Fruit fly (Drosophila melanogaster) whole organism, embryonic: Measurements from ENCODE around the gene CG10694.

Experiments used
- CG11695 ChIP-seq: fragments of 200-800 bp; sonication (Bioruptor generic); IDR thresholded peaks from 3 replicates; pipeline ENCODE4 v1.3.6; 2022; ENCODE audit warnings: missing biosample characterization, missing genetic modification characterization
- CG12071 ChIP-seq: fragments of 200-800 bp; sonication (Bioruptor generic); optimal IDR thresholded peaks from 3 replicates; lab custom pipeline; 2018; ENCODE audit warnings: missing biosample characterization, mild to moderate bottlenecking, missing genetic modification characterization
- CG14014 ChIP-seq: fragments of 200-800 bp; sonication (Bioruptor generic); IDR thresholded peaks from 2 replicates; pipeline ENCODE4 v1.3.6; 2022; ENCODE audit warnings: missing biosample characterization, missing genetic modification characterization
- CG14965 ChIP-seq: fragments of 200-800 bp; sonication (Bioruptor generic); optimal IDR thresholded peaks from 2 replicates; lab custom pipeline; 2016; ENCODE audit warnings: missing biosample characterization, missing genetic modification characterization, borderline replicate concordance
- CG16815 ChIP-seq: fragments of 200-800 bp; sonication (Bioruptor generic); optimal IDR thresholded peaks from 3 replicates; lab custom pipeline; 2017; ENCODE audit warnings: missing biosample characterization, mild to moderate bottlenecking, missing genetic modification characterization
- CG17568 ChIP-seq: fragments of 200-800 bp; sonication (Bioruptor generic); optimal IDR thresholded peaks from 2 replicates; lab custom pipeline; 2018; ENCODE audit warnings: missing biosample characterization, mild to moderate bottlenecking, missing genetic modification characterization, moderate library complexity
- CG1792 ChIP-seq: fragments of 200-800 bp; sonication (Bioruptor generic); optimal IDR thresholded peaks from 2 replicates; lab custom pipeline; 2016; ENCODE audit warnings: missing biosample characterization, missing genetic modification characterization
- CG18599 ChIP-seq: fragments of 200-800 bp; sonication (Bioruptor generic); optimal IDR thresholded peaks from 3 replicates; lab custom pipeline; 2017; ENCODE audit warnings: missing biosample characterization, missing genetic modification characterization, mild to moderate bottlenecking, moderate library complexity, missing genetic modification reagents
- CG31365 ChIP-seq: fragments of 200-800 bp; sonication (Bioruptor generic); optimal IDR thresholded peaks from 2 replicates; lab custom pipeline; 2018; ENCODE audit warnings: missing biosample characterization, mild to moderate bottlenecking, missing genetic modification characterization
- CG31441 ChIP-seq: fragments of 200-800 bp; sonication (Bioruptor generic); IDR thresholded peaks from 2 replicates; pipeline ENCODE4 v1.3.6; 2022; ENCODE audit warnings: missing biosample characterization, missing genetic modification characterization
- CG32532 ChIP-seq: fragments of 200-800 bp; sonication (Bioruptor generic); IDR thresholded peaks from 2 replicates; pipeline ENCODE4 v1.3.6; 2022; ENCODE audit warnings: missing biosample characterization, missing genetic modification characterization
- CG4282 ChIP-seq: fragments of 200-800 bp; sonication (Bioruptor generic); optimal IDR thresholded peaks from 2 replicates; lab custom pipeline; 2016; ENCODE audit warnings: missing biosample characterization, missing genetic modification characterization
- CG4617 ChIP-seq: fragments of 200-800 bp; sonication (Bioruptor generic); optimal IDR thresholded peaks from 3 replicates; lab custom pipeline; 2016; ENCODE audit warnings: missing biosample characterization, missing genetic modification characterization, borderline replicate concordance
- CG6854 ChIP-seq: fragments of 200-800 bp; sonication (Bioruptor generic); optimal IDR thresholded peaks from 3 replicates; lab custom pipeline; 2017; ENCODE audit warnings: missing biosample characterization, mild to moderate bottlenecking, missing genetic modification characterization
- CG7372 ChIP-seq: fragments of 200-800 bp; sonication (Bioruptor generic); IDR thresholded peaks from 2 replicates; pipeline ENCODE4 v1.3.6; 2022; ENCODE audit warnings: missing biosample characterization, missing genetic modification characterization
- CG8359 ChIP-seq: fragments of 200-800 bp; sonication (Bioruptor generic); optimal IDR thresholded peaks from 2 replicates; lab custom pipeline; 2017; ENCODE audit warnings: missing biosample characterization, mild to moderate bottlenecking, missing genetic modification characterization, borderline replicate concordance
- CG8924 ChIP-seq: fragments of 200-800 bp; optimal IDR thresholded peaks from 3 replicates; lab custom pipeline; 2019; ENCODE audit warnings: missing biosample characterization, mild to moderate bottlenecking, missing genetic modification characterization, moderate library complexity
- Camta ChIP-seq: fragments of 200-800 bp; sonication (Bioruptor generic); optimal IDR thresholded peaks from 2 replicates; lab custom pipeline; 2016; ENCODE audit warnings: missing biosample characterization, missing genetic modification characterization
- Chrac-16 ChIP-seq: fragments of 200-800 bp; sonication (Bioruptor generic); optimal IDR thresholded peaks from 3 replicates; lab custom pipeline; 2016; ENCODE audit warnings: missing biosample characterization, missing genetic modification characterization
- D19B ChIP-seq: fragments of 200-800 bp; sonication (Bioruptor generic); optimal IDR thresholded peaks from 2 replicates; lab custom pipeline; 2017; ENCODE audit warnings: missing biosample characterization, mild to moderate bottlenecking, missing genetic modification characterization
- Dfd ChIP-seq, 2 experiments: fragments of >200 bp; optimal IDR thresholded peaks; 2 replicates each; lab custom pipeline; 2017; ENCODE audit warnings: missing biosample characterization in 2 of 2, missing genetic modification characterization in 2 of 2
- Dll ChIP-seq: fragments of 200-800 bp; sonication (Bioruptor generic); IDR thresholded peaks from 4 replicates; pipeline ENCODE4 v1.3.6; 2022; ENCODE audit warnings: missing biosample characterization, missing genetic modification characterization; ENCODE audit not compliant: partially characterized antibody
- Hr51 ChIP-seq, 2 experiments: fragments of 200-800 bp; sonication (Bioruptor generic); optimal IDR thresholded peaks; 2 replicates in 1 of 2; 3 replicates in 1 of 2; lab custom pipeline; 2016 to 2018; ENCODE audit warnings: missing biosample characterization in 2 of 2, missing genetic modification characterization in 2 of 2, mild to moderate bottlenecking in 1 of 2, moderate library complexity in 1 of 2
- Mad ChIP-seq: fragments of 200-800 bp; sonication (Bioruptor generic); optimal IDR thresholded peaks from 2 replicates; lab custom pipeline; 2016; ENCODE audit warnings: missing biosample characterization, missing genetic modification characterization
- Med ChIP-seq: fragments of 200-800 bp; sonication (Bioruptor generic); peaks from one replicate; lab custom pipeline; 2016; ENCODE audit warnings: missing biosample characterization, missing genetic modification characterization, mild to moderate bottlenecking, inconsistent platforms, moderate library complexity
- NC2β ChIP-seq: fragments of 200-800 bp; sonication (Bioruptor generic); optimal IDR thresholded peaks from 2 replicates; lab custom pipeline; 2016; ENCODE audit warnings: missing biosample characterization, missing genetic modification characterization
- NfI ChIP-seq: fragments of 200-800 bp; sonication (Bioruptor generic); optimal IDR thresholded peaks from 3 replicates; lab custom pipeline; 2018; ENCODE audit warnings: missing biosample characterization, mild to moderate bottlenecking, missing genetic modification characterization, moderate library complexity
- Oaz ChIP-seq: fragments of 200-800 bp; sonication (Bioruptor generic); IDR thresholded peaks from 2 replicates; pipeline ENCODE4 v1.3.6; 2022; ENCODE audit warnings: missing biosample characterization, missing genetic modification characterization
- Ravus ChIP-seq: fragments of 200-800 bp; sonication (Bioruptor generic); IDR thresholded peaks from 2 replicates; pipeline ENCODE4 v1.3.6; 2022; ENCODE audit warnings: missing biosample characterization, missing genetic modification characterization
- Rx ChIP-seq: fragments of 200-800 bp; sonication (Bioruptor generic); IDR thresholded peaks from 2 replicates; pipeline ENCODE4 v1.3.6; 2022; ENCODE audit warnings: missing biosample characterization, missing genetic modification characterization
- ab ChIP-seq: fragments of 200-800 bp; sonication (Bioruptor generic); optimal IDR thresholded peaks from 2 replicates; lab custom pipeline; 2016; ENCODE audit warnings: missing biosample characterization, missing genetic modification characterization
- amos ChIP-seq: fragments of 200-800 bp; sonication (Bioruptor generic); IDR thresholded peaks from 2 replicates; pipeline ENCODE4 v1.3.6; 2022; ENCODE audit warnings: missing biosample characterization, missing genetic modification characterization; ENCODE audit not compliant: partially characterized antibody
- bab2 ChIP-seq: fragments of 200-800 bp; sonication (Bioruptor generic); optimal IDR thresholded peaks from 2 replicates; lab custom pipeline; 2016; ENCODE audit warnings: missing biosample characterization, missing genetic modification characterization
- chif ChIP-seq, 2 experiments: fragments of 200-800 bp; sonication (Bioruptor generic); optimal IDR thresholded peaks; 3 replicates each; lab custom pipeline; 2016; ENCODE audit warnings: missing biosample characterization in 2 of 2, missing genetic modification characterization in 2 of 2
- eve ChIP-seq, 2 experiments: fragments of >200 bp; optimal IDR thresholded peaks; 2 replicates each; lab custom pipeline; 2017; ENCODE audit warnings: missing biosample characterization in 2 of 2, missing genetic modification characterization in 2 of 2
- exex ChIP-seq: fragments of 200-800 bp; sonication (Bioruptor generic); optimal IDR thresholded peaks from 4 replicates; lab custom pipeline; 2018; ENCODE audit warnings: missing biosample characterization, mild to moderate bottlenecking, missing genetic modification characterization, moderate library complexity
- gem ChIP-seq: fragments of 200-800 bp; sonication (Bioruptor generic); optimal IDR thresholded peaks from 2 replicates; lab custom pipeline; 2019; ENCODE audit warnings: missing biosample characterization, mild to moderate bottlenecking, missing genetic modification characterization, moderate library complexity
- gsb ChIP-seq: fragments of 200-800 bp; sonication (Bioruptor generic); IDR thresholded peaks from 2 replicates; pipeline ENCODE4 v1.3.6; 2022; ENCODE audit warnings: missing biosample characterization, missing genetic modification characterization
- gt ChIP-seq: fragments of 200-800 bp; sonication (Bioruptor generic); IDR thresholded peaks from 2 replicates; pipeline ENCODE4 v1.3.6; 2022; ENCODE audit warnings: missing biosample characterization, missing genetic modification characterization
- h ChIP-seq: fragments of >200 bp; optimal IDR thresholded peaks from 2 replicates; lab custom pipeline; 2017
- jing ChIP-seq: fragments of 200-800 bp; sonication (Bioruptor generic); optimal IDR thresholded peaks from 2 replicates; lab custom pipeline; 2018; ENCODE audit warnings: missing biosample characterization, mild to moderate bottlenecking, missing genetic modification characterization
- mirr ChIP-seq: fragments of 200-800 bp; sonication (Bioruptor generic); optimal IDR thresholded peaks from 3 replicates; lab custom pipeline; 2018; ENCODE audit warnings: missing biosample characterization, mild to moderate bottlenecking, missing genetic modification characterization
- peb ChIP-seq: fragments of 200-800 bp; sonication (Bioruptor generic); IDR thresholded peaks from 2 replicates; pipeline ENCODE4 v1.3.6; 2022; ENCODE audit warnings: missing biosample characterization, missing genetic modification characterization
- pita ChIP-seq: fragments of 200-800 bp; sonication (Bioruptor generic); optimal IDR thresholded peaks from 2 replicates; lab custom pipeline; 2017; ENCODE audit warnings: missing biosample characterization, mild to moderate bottlenecking, missing genetic modification characterization
- prd ChIP-seq, 3 experiments: fragments of >200 bp in 2 of 3; fragments of 200-800 bp in 1 of 3; sonication (Bioruptor generic) in 1 of 3; optimal IDR thresholded peaks in 2 of 3; IDR thresholded peaks in 1 of 3; 2 replicates in 2 of 3; 3 replicates in 1 of 3; pipeline versions ENCODE4 v1.3.6 to Lab custom; 2017 to 2022; ENCODE audit warnings: missing biosample characterization in 1 of 3, missing genetic modification characterization in 1 of 3
- sens-2 ChIP-seq: fragments of 200-800 bp; sonication (Bioruptor generic); IDR thresholded peaks from 2 replicates; pipeline ENCODE4 v1.3.6; 2022; ENCODE audit warnings: missing biosample characterization, missing genetic modification characterization
- slou ChIP-seq: fragments of 200-800 bp; sonication (Bioruptor generic); optimal IDR thresholded peaks from 3 replicates; lab custom pipeline; 2016; ENCODE audit warnings: missing biosample characterization, missing genetic modification characterization
- so ChIP-seq: fragments of 200-800 bp; sonication (Bioruptor generic); IDR thresholded peaks from 3 replicates; pipeline ENCODE4 v1.3.6; 2022; ENCODE audit warnings: missing biosample characterization, missing genetic modification characterization
- ttk ChIP-seq: fragments of 200-800 bp; sonication (Bioruptor generic); IDR thresholded peaks from 2 replicates; pipeline ENCODE4 v2.1.2; 2022; ENCODE audit warnings: missing biosample characterization, missing genetic modification characterization

Gene CG10694

DNA sequence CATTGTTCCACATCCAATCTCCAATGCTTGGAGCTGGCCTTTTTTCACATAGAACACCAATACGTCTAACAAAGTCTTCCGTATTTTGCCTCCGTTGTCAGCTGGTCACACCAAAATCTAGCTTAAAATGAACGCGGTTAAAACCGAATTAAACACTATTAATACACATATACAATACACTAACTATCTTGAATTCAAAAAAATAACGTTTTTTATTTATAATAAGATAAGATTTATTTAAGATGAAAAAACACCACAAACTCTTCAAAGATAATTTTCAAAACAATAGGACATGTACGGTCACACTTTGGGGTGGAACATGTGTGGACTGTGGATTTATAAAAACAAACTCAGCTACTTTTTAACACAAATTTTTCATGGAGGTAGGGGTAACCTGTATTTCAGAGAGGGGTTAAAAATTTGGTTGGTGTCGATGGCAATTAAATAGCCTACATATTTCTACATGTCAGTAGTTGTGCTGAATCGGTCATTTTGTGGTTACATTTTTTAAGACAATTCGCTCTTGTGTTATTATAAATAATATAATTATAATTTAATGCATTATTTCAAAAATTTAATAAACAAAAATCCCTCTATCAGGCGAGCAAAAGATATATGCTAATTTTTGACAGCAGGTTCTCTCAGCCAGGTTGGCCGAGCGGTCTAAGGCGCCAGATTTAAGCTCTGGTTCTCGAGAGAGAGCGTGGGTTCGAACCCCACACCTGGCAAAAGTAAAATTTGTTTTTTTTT lies 5.3 kb downstream of the CG10694 start, which contains the start of gene CG13605 (continued):
- peak; percentile 70 for TF ChIP-seq CG12071 (GFP tag; lab: Kevin White, UChicago)
- peak; percentile 53 for TF ChIP-seq gsb (GFP tag; lab: Robert Waterston, UW)
- TF ChIP-seq exex (tag; lab: Kevin White, UChicago): peak; percentile 55
- TF ChIP-seq Camta (GFP tag; lab: Kevin White, UChicago): no peak
- peak; percentile 85 for TF ChIP-seq CG8924 (tag; lab: Kevin White, UChicago)
- no peak for TF ChIP-seq CG14965
- peak; percentile 79 for TF ChIP-seq NfI (GFP tag; lab: Kevin White, UChicago)
- TF ChIP-seq peb (GFP tag; lab: Robert Waterston, UW): no peak
- TF ChIP-seq amos (GFP tag; lab: Robert Waterston, UW): peak; percentile 63; the same call in 1 of the 2 replicates
- TF ChIP-seq ttk (GFP tag; lab: Robert Waterston, UW): peak; percentile 27; the same call in 1 of the 2 replicates
- TF ChIP-seq CG4282 (GFP tag; lab: Kevin White, UChicago): peak; percentile 16
- no peak for TF ChIP-seq eve (GFP tag; optimal IDR thresholded peaks at IDR 0.05; lab: Kevin White, UChicago)
- TF ChIP-seq Dfd (GFP tag; optimal IDR thresholded peaks at IDR 0.05; lab: Kevin White, UChicago): no peak
- peak; percentile 89 for TF ChIP-seq CG32532
- no peak for TF ChIP-seq ab (GFP tag; lab: Kevin White, UChicago)
- no peak; the same call in 1 of the 2 replicates for TF ChIP-seq sens-2 (GFP tag; lab: Robert Waterston, UW)
- peak; percentile 23 for TF ChIP-seq CG16815 (GFP tag; lab: Kevin White, UChicago)
- TF ChIP-seq Chrac-16 (GFP tag; lab: Kevin White, UChicago): peak; percentile 66
- TF ChIP-seq pita (GFP tag; lab: Kevin White, UChicago): no peak
- peak; percentile 81 for TF ChIP-seq CG11695 (GFP tag; lab: Robert Waterston, UW)
- TF ChIP-seq CG31441: peak; percentile 85
- peak; percentile 29 to 79 for TF ChIP-seq Hr51 (GFP tag; optimal IDR thresholded peaks at IDR 0.05; lab: Kevin White, UChicago)
- no peak for TF ChIP-seq prd (optimal IDR thresholded peaks at IDR 0.05; lab: Kevin White, UChicago)
- TF ChIP-seq prd (GFP tag; IDR thresholded peaks at IDR 0.05; lab: Robert Waterston, UW): peak; percentile 67
- TF ChIP-seq h (lab: Kevin White, UChicago): no peak
- TF ChIP-seq CG8359: no peak
- TF ChIP-seq CG7372 (GFP tag; lab: Robert Waterston, UW): no peak
- peak; percentile 90 for TF ChIP-seq CG18599 (GFP tag; lab: Kevin White, UChicago)
- TF ChIP-seq Mad: no peak
- peak; percentile 43 for TF ChIP-seq CG1792
- TF ChIP-seq jing: peak; percentile 6
- TF ChIP-seq chif (GFP tag; optimal IDR thresholded peaks at IDR 0.05; lab: Kevin White, UChicago): peak in 1 of 2 experiments; percentile 50
- peak; percentile 6 for TF ChIP-seq mirr (GFP tag; lab: Kevin White, UChicago)
- TF ChIP-seq gt (GFP tag; lab: Robert Waterston, UW): no peak
- TF ChIP-seq Dll (GFP tag; lab: Robert Waterston, UW): peak; percentile 51; the same call in 3 of the 4 replicates
- TF ChIP-seq bab2 (GFP tag; lab: Kevin White, UChicago): peak; percentile 63
- peak; percentile 23; the same call in 1 of the 2 replicates for TF ChIP-seq Rx (GFP tag; lab: Robert Waterston, UW)
- TF ChIP-seq CG4617 (GFP tag; lab: Kevin White, UChicago): peak; percentile 80
- TF ChIP-seq so (GFP tag; lab: Robert Waterston, UW): no peak
- TF ChIP-seq D19B (GFP tag; lab: Kevin White, UChicago): peak; percentile 46
- peak; percentile 79; the same call in 1 of the 2 replicates for TF ChIP-seq CG14014 (GFP tag; lab: Robert Waterston, UW)
- TF ChIP-seq Ravus (GFP tag; lab: Robert Waterston, UW): no peak; the same call in 1 of the 2 replicates
- TF ChIP-seq CG6854 (GFP tag; lab: Kevin White, UChicago): peak; percentile 82
- peak; percentile 94 for TF ChIP-seq Med (GFP tag; lab: Kevin White, UChicago)
- TF ChIP-seq Oaz (GFP tag; lab: Robert Waterston, UW): no peak
- peak; percentile 39 for TF ChIP-seq NC2β
- TF ChIP-seq CG17568 (GFP tag; lab: Kevin White, UChicago): peak; percentile 79
- no peak for TF ChIP-seq CG31365 (tag; lab: Kevin White, UChicago)
- peak; percentile 64 for TF ChIP-seq slou (GFP tag; lab: Kevin White, UChicago)
- peak; percentile 86 for TF ChIP-seq gem (tag; lab: Kevin White, UChicago)
